Fruit fly (Drosophila melanogaster): Measurements from ENCODE around the gene Arf1.

The Arf1 gene

dm6 chr3L:22835144-22835964, 36.7 kb downstream of the Arf1 start, which contains the start of gene jim (continued):
- TF ChIP-seq Hey (tag; optimal IDR thresholded peaks at IDR 0.05) (no peak), phol (tag; optimal IDR thresholded peaks at IDR 0.05) (no peak), CG6854 (GFP tag; optimal IDR thresholded peaks at IDR 0.05) (peak; percentile 57), tap (tag; optimal IDR thresholded peaks at IDR 0.05) (no peak), Bdp1 (GFP tag; optimal IDR thresholded peaks at IDR 0.05) (no peak), ewg (GFP tag; optimal IDR thresholded peaks at IDR 0.05) (peak; percentile 27), klu (GFP tag; IDR thresholded peaks at IDR 0.05) (no peak), vnd (GFP tag; IDR thresholded peaks at IDR 0.05; ENCODE audit: partially characterized antibody) (no peak), CG18599 (GFP tag; optimal IDR thresholded peaks at IDR 0.05) (peak; percentile 49), NFAT (GFP tag; IDR thresholded peaks at IDR 0.05) (peak; percentile 45; the same call in 1 of the 2 replicates), Adf1 (GFP tag; IDR thresholded peaks at IDR 0.05) (peak; percentile 98), CG12104 (GFP tag; optimal IDR thresholded peaks at IDR 0.05) (no peak), trem (tag; optimal IDR thresholded peaks at IDR 0.05) (no peak), CG1647 (GFP tag; optimal IDR thresholded peaks at IDR 0.05) (no peak), D19B (GFP tag; optimal IDR thresholded peaks at IDR 0.05) (peak; percentile 9), CG10209 (GFP tag; optimal IDR thresholded peaks at IDR 0.05) (no peak), HLH54F (GFP tag; optimal IDR thresholded peaks at IDR 0.05) (no peak), CG13287 (GFP tag; IDR thresholded peaks at IDR 0.05; ENCODE audit: partially characterized antibody) (peak; percentile 65), CG2199 (GFP tag; IDR thresholded peaks at IDR 0.05) (no peak), CG13296 (GFP tag; optimal IDR thresholded peaks at IDR 0.05) (no peak), Oli (tag; optimal IDR thresholded peaks at IDR 0.05) (no peak), pum (GFP tag; optimal IDR thresholded peaks at IDR 0.05) (no peak), Pdp1 (GFP tag; optimal IDR thresholded peaks at IDR 0.05) (peak in 1 of 2 experiments; percentile 11), CG16779 (GFP tag; IDR thresholded peaks at IDR 0.05) (no peak), tgo (GFP tag; IDR thresholded peaks at IDR 0.05) (no peak), CG7786 (GFP tag; optimal IDR thresholded peaks at IDR 0.05) (no peak), MBD-R2 (GFP tag; IDR thresholded peaks at IDR 0.05) (0 out of 2 replicates have a peak, but pooled peaks have one; percentile 6), ken (GFP tag; IDR thresholded peaks at IDR 0.05) (peak; percentile 20; the same call in 1 of the 3 replicates), ssp (GFP tag; IDR thresholded peaks at IDR 0.05) (no peak), CG17568 (GFP tag; optimal IDR thresholded peaks at IDR 0.05) (no peak), lab (GFP tag; optimal IDR thresholded peaks at IDR 0.05) (peak; percentile 58), CG17802 (tag; optimal IDR thresholded peaks at IDR 0.05) (no peak), CG12071 (GFP tag; optimal IDR thresholded peaks at IDR 0.05) (peak; percentile 30), Blimp-1 (GFP tag; optimal IDR thresholded peaks at IDR 0.05) (no peak), sima (GFP tag; optimal IDR thresholded peaks at IDR 0.05) (no peak), CG7839 (tag; optimal IDR thresholded peaks at IDR 0.05) (no peak), CG11085 (GFP tag; IDR thresholded peaks at IDR 0.05) (no peak), CG3995 (GFP tag; optimal IDR thresholded peaks at IDR 0.05) (no peak), CG6791 (GFP tag; IDR thresholded peaks at IDR 0.05; ENCODE audit: partially characterized antibody) (no peak), CG6813 (GFP tag; optimal IDR thresholded peaks at IDR 0.05) (peak; percentile 39), CG7372 (GFP tag; IDR thresholded peaks at IDR 0.05) (no peak), Camta (GFP tag; optimal IDR thresholded peaks at IDR 0.05) (no peak), ham (GFP tag; IDR thresholded peaks at IDR 0.05) (no peak), CG10147 (GFP tag; optimal IDR thresholded peaks at IDR 0.05) (no peak), Myb (GFP tag; optimal IDR thresholded peaks at IDR 0.05) (no peak), CG11695 (GFP tag; IDR thresholded peaks at IDR 0.05) (0 out of 3 replicates have a peak, but pooled peaks have one; percentile 8), exex (tag; optimal IDR thresholded peaks at IDR 0.05) (no peak), CG15601 (tag; optimal IDR thresholded peaks at IDR 0.05) (no peak), ind (GFP tag; optimal IDR thresholded peaks at IDR 0.05) (no peak)

All from whole organism, embryonic.